Fruit fly (Drosophila melanogaster) whole organism: ENCODE data around the gene PGRP-LF.

ENCODE experiments used
- CG8478 ChIP-seq: fragments of >200 bp; optimal IDR thresholded peaks from 2 replicates; lab custom pipeline; 2018; ENCODE audit warnings: inconsistent platforms
- pan ChIP-seq: fragments of >200 bp; optimal IDR thresholded peaks from 2 replicates; lab custom pipeline; 2017

dm6 chr3L:9372278-9372975 is 23.0 kb downstream of the PGRP-LF start, which contains the start of the genes Hsp67Bc, CG4456 and Hsp22:
- TF ChIP-seq CG8478 (lab: Kevin White, UChicago) (no peak), pan (lab: Kevin White, UChicago) (no peak)
